Worm (Caenorhabditis elegans) whole organism, L2 larva: Measurements from ENCODE around the gene K10G6.9.
A peak's percentile ranks its signal among the peaks of the same experiment; 100 is the strongest.

Source experiments
- C34F6.9 ChIP-seq: fragments of 150-350 bp; optimal IDR thresholded peaks from 2 replicates; lab custom pipeline; 2014; ENCODE audit warnings: missing biosample characterization, missing genetic modification characterization
- F13H6.1 ChIP-seq: sonication (generic microtip); optimal IDR thresholded peaks from 2 replicates; lab custom pipeline; 2016; ENCODE audit warnings: missing genetic modification characterization, missing compliant biosample characterization
- Y55F3AM.14 ChIP-seq: fragments of 200-800 bp; sonication (Bioruptor generic); optimal IDR thresholded peaks from 2 replicates; lab custom pipeline; 2018; ENCODE audit warnings: mild to moderate bottlenecking, missing genetic modification characterization, missing compliant biosample characterization
- alr-1 ChIP-seq: fragments of 150-350 bp; optimal IDR thresholded peaks from 2 replicates; lab custom pipeline; 2014; ENCODE audit warnings: missing biosample characterization, missing genetic modification characterization
- aly-2 ChIP-seq: fragments of 150-350 bp; optimal IDR thresholded peaks from 2 replicates; lab custom pipeline; 2014; ENCODE audit warnings: missing biosample characterization, missing genetic modification characterization
- ama-1 ChIP-seq: fragments of 150-350 bp; optimal IDR thresholded peaks from 2 replicates; lab custom pipeline; 2018; ENCODE audit warnings: inconsistent platforms
- blmp-1 ChIP-seq: sonication (generic microtip); optimal IDR thresholded peaks from 2 replicates; lab custom pipeline; 2017; ENCODE audit warnings: missing genetic modification characterization, mild to moderate bottlenecking, missing compliant biosample characterization, antibody characterized with exemption, moderate library complexity; ENCODE audit not compliant: insufficient read depth
- ceh-82 ChIP-seq: fragments of 150-350 bp; optimal IDR thresholded peaks from 2 replicates; lab custom pipeline; 2014; ENCODE audit warnings: missing biosample characterization, missing genetic modification characterization
- crh-2 ChIP-seq: sonication (generic microtip); optimal IDR thresholded peaks from 2 replicates; lab custom pipeline; 2017; ENCODE audit warnings: missing biosample characterization, missing genetic modification characterization
- dmd-4 ChIP-seq: sonication (generic microtip); optimal IDR thresholded peaks from 2 replicates; lab custom pipeline; 2017; ENCODE audit warnings: missing biosample characterization, missing genetic modification characterization
- egl-27 ChIP-seq: sonication (generic microtip); optimal IDR thresholded peaks from 3 replicates; lab custom pipeline; 2017; ENCODE audit warnings: missing biosample characterization, missing genetic modification reagents, missing genetic modification characterization
- elt-1 ChIP-seq: fragments of 150-350 bp; optimal IDR thresholded peaks from 2 replicates; lab custom pipeline; 2014; ENCODE audit warnings: missing biosample characterization, missing genetic modification characterization
- elt-3 ChIP-seq: sonication (generic microtip); optimal IDR thresholded peaks from 2 replicates; lab custom pipeline; 2017; ENCODE audit warnings: missing biosample characterization, missing genetic modification characterization
- fos-1 ChIP-seq: fragments of 150-350 bp; optimal IDR thresholded peaks from 2 replicates; lab custom pipeline; 2014; ENCODE audit warnings: missing biosample characterization, missing genetic modification characterization
- gmeb-1 ChIP-seq: fragments of 150-350 bp; optimal IDR thresholded peaks from 2 replicates; lab custom pipeline; 2014; ENCODE audit warnings: missing biosample characterization, missing genetic modification characterization
- lin-11 ChIP-seq: fragments of 150-350 bp; sonication (generic microtip); optimal IDR thresholded peaks from 2 replicates; lab custom pipeline; 2014; ENCODE audit warnings: missing biosample characterization, missing genetic modification characterization, inconsistent platforms, mixed read lengths
- lsy-2 ChIP-seq, 2 experiments: fragments of 150-350 bp in 1 of 2; sonication (generic microtip) in 1 of 2; optimal IDR thresholded peaks; 2 replicates each; lab custom pipeline; 2014 to 2017; ENCODE audit warnings: missing biosample characterization in 2 of 2, missing genetic modification characterization in 2 of 2
- mbf-1 ChIP-seq: sonication (generic microtip); optimal IDR thresholded peaks from 2 replicates; lab custom pipeline; 2017; ENCODE audit warnings: missing biosample characterization, missing genetic modification characterization
- mdl-1 ChIP-seq, 2 experiments: fragments of 150-350 bp in 1 of 2; sonication (generic microtip) in 1 of 2; optimal IDR thresholded peaks; 2 replicates each; lab custom pipeline; 2017; ENCODE audit warnings: missing biosample characterization in 2 of 2, missing genetic modification characterization in 2 of 2
- nhr-10 ChIP-seq: sonication (generic microtip); optimal IDR thresholded peaks from 2 replicates; lab custom pipeline; 2017; ENCODE audit warnings: missing biosample characterization, missing genetic modification characterization
- nhr-11 ChIP-seq: fragments of 150-350 bp; optimal IDR thresholded peaks from 2 replicates; lab custom pipeline; 2014; ENCODE audit warnings: missing biosample characterization, missing genetic modification characterization
- nhr-129 ChIP-seq: fragments of 150-350 bp; optimal IDR thresholded peaks from 2 replicates; lab custom pipeline; 2014; ENCODE audit warnings: missing biosample characterization, missing genetic modification characterization
- nhr-21 ChIP-seq: fragments of 150-350 bp; optimal IDR thresholded peaks from 2 replicates; lab custom pipeline; 2014; ENCODE audit warnings: missing biosample characterization, missing genetic modification characterization
- nhr-23 ChIP-seq: fragments of 150-350 bp; optimal IDR thresholded peaks from 2 replicates; lab custom pipeline; 2014; ENCODE audit warnings: missing biosample characterization, missing genetic modification reagents, missing genetic modification characterization
- nhr-237 ChIP-seq: fragments of 150-350 bp; optimal IDR thresholded peaks from 2 replicates; lab custom pipeline; 2014; ENCODE audit warnings: missing biosample characterization, missing genetic modification characterization
- nhr-25 ChIP-seq: fragments of 150-350 bp; sonication (generic microtip); optimal IDR thresholded peaks from 3 replicates; lab custom pipeline; 2014; ENCODE audit warnings: missing biosample characterization, missing genetic modification characterization
- nhr-6 ChIP-seq: fragments of 150-350 bp; optimal IDR thresholded peaks from 2 replicates; lab custom pipeline; 2014; ENCODE audit warnings: missing biosample characterization, missing genetic modification characterization
- peb-1 ChIP-seq: fragments of 150-350 bp; optimal IDR thresholded peaks from 2 replicates; lab custom pipeline; 2014; ENCODE audit warnings: missing biosample characterization, missing genetic modification characterization
- sem-4 ChIP-seq: fragments of 150-350 bp; optimal IDR thresholded peaks from 2 replicates; lab custom pipeline; 2014; ENCODE audit warnings: missing biosample characterization, missing genetic modification reagents, missing genetic modification characterization
- sma-3 ChIP-seq: sonication (generic microtip); optimal IDR thresholded peaks from 2 replicates; lab custom pipeline; 2016; ENCODE audit warnings: missing genetic modification reagents, missing genetic modification characterization, missing compliant biosample characterization
- sma-9 ChIP-seq, 2 experiments: fragments of 150-350 bp in 1 of 2; sonication (generic microtip) in 1 of 2; optimal IDR thresholded peaks; 2 replicates each; lab custom pipeline; 2014 to 2016; ENCODE audit warnings: missing genetic modification characterization in 2 of 2, mild to moderate bottlenecking in 1 of 2, missing biosample characterization in 1 of 2, missing compliant biosample characterization in 1 of 2, missing genetic modification reagents in 1 of 2, moderate library complexity in 1 of 2
- snpc-4 ChIP-seq: fragments of 150-350 bp; optimal IDR thresholded peaks from 2 replicates; lab custom pipeline; 2014; ENCODE audit warnings: missing biosample characterization, missing genetic modification characterization
- unc-39 ChIP-seq: fragments of 150-350 bp; optimal IDR thresholded peaks from 2 replicates; lab custom pipeline; 2014; ENCODE audit warnings: missing biosample characterization, missing genetic modification characterization
- unc-55 ChIP-seq: fragments of 150-350 bp; sonication (generic microtip); optimal IDR thresholded peaks from 3 replicates; lab custom pipeline; 2014; ENCODE audit warnings: missing biosample characterization, missing genetic modification reagents, missing genetic modification characterization
- unc-62 ChIP-seq: fragments of 150-350 bp; optimal IDR thresholded peaks from 2 replicates; lab custom pipeline; 2014; ENCODE audit warnings: missing biosample characterization, missing genetic modification reagents, missing genetic modification characterization
- zag-1 ChIP-seq: fragments of 150-350 bp; optimal IDR thresholded peaks from 2 replicates; lab custom pipeline; 2014; ENCODE audit warnings: missing biosample characterization, missing genetic modification characterization
- ztf-1 ChIP-seq: fragments of 200-800 bp; sonication (Bioruptor generic); conservative IDR thresholded peaks from 2 replicates; pipeline ENCODE4 v1.3.6; 2022; ENCODE audit warnings: missing genetic modification characterization, missing compliant biosample characterization
- ztf-11 ChIP-seq: sonication (generic microtip); optimal IDR thresholded peaks from 2 replicates; lab custom pipeline; 2017; ENCODE audit warnings: missing biosample characterization, missing genetic modification characterization
- ztf-4 ChIP-seq: fragments of 150-350 bp; optimal IDR thresholded peaks from 2 replicates; lab custom pipeline; 2014; ENCODE audit warnings: missing biosample characterization, missing genetic modification characterization

Gene K10G6.9

ce11 chrII:3950077-3950476, 22.0 kb upstream of the K10G6.9 start, which contains the start of gene sea-2:
sea-2 (plus strand) TSS chrII:3950377.
- TF ChIP-seq unc-55 (GFP tag; lab: Kevin White, UChicago) (no peak), elt-3 (tag; lab: Kevin White, UChicago) (no peak), Y55F3AM.14 (GFP tag; lab: Kevin White, UChicago) (no peak)
- TF ChIP-seq, all 48 proteins: peak for 0

- TF ChIP-seq zag-1 (tag; lab: Kevin White, UChicago) (no peak), Y55F3AM.14 (GFP tag; lab: Kevin White, UChicago) (no peak), alr-1 (tag; lab: Kevin White, UChicago) (no peak), fos-1 (peak; percentile 24), C34F6.9 (tag; lab: Kevin White, UChicago) (peak; percentile 6), nhr-25 (tag; lab: Kevin White, UChicago) (peak; percentile 82), ztf-4 (tag; lab: Kevin White, UChicago) (no peak), crh-2 (tag; lab: Kevin White, UChicago) (peak; percentile 12), dmd-4 (tag; lab: Kevin White, UChicago) (no peak), nhr-6 (no peak), nhr-23 (tag; lab: Kevin White, UChicago) (no peak), lin-11 (tag; lab: Kevin White, UChicago) (no peak), aly-2 (no peak), nhr-129 (tag; lab: Kevin White, UChicago) (peak; percentile 9), mdl-1 (tag; optimal IDR thresholded peaks at IDR 0.05; lab: Kevin White, UChicago) (no peak), ama-1 (lab: Kevin White, UChicago) (no peak), mbf-1 (tag; lab: Kevin White, UChicago) (no peak), elt-3 (tag; lab: Kevin White, UChicago) (no peak), nhr-237 (tag; lab: Kevin White, UChicago) (no peak), nhr-21 (tag; lab: Kevin White, UChicago) (no peak), snpc-4 (tag; lab: Kevin White, UChicago) (no peak), sem-4 (peak; percentile 3), ceh-82 (no peak), ztf-11 (tag; lab: Kevin White, UChicago) (no peak), egl-27 (tag; lab: Kevin White, UChicago) (no peak), ztf-1 (no peak), F13H6.1 (tag; lab: Kevin White, UChicago) (peak; percentile 47), blmp-1 (tag; lab: Kevin White, UChicago) (peak; percentile 60), gmeb-1 (tag; lab: Kevin White, UChicago) (peak; percentile 17), nhr-10 (tag; lab: Kevin White, UChicago) (no peak), elt-1 (no peak), sma-3 (GFP tag; lab: Kevin White, UChicago) (peak; percentile 14), unc-62 (GFP tag; lab: Kevin White, UChicago) (no peak), unc-39 (tag; lab: Kevin White, UChicago) (no peak), lsy-2 (tag; optimal IDR thresholded peaks at IDR 0.05; lab: Kevin White, UChicago) (peak in 1 of 2 experiments; percentile 12), sma-9 (GFP tag; optimal IDR thresholded peaks at IDR 0.05; lab: Kevin White, UChicago) (peak; percentile 69), sma-9 (tag; optimal IDR thresholded peaks at IDR 0.05; lab: Kevin White, UChicago) (no peak)
Observed at ce11 chrII:3951354-3951753, 20.7 kb upstream of the K10G6.9 start.

ce11 chrII:3952368-3952767, 19.7 kb upstream of the K10G6.9 start:
- TF ChIP-seq aly-2, result no peak
- peak; percentile 8 for TF ChIP-seq nhr-129 (tag; lab: Kevin White, UChicago)

DNA sequence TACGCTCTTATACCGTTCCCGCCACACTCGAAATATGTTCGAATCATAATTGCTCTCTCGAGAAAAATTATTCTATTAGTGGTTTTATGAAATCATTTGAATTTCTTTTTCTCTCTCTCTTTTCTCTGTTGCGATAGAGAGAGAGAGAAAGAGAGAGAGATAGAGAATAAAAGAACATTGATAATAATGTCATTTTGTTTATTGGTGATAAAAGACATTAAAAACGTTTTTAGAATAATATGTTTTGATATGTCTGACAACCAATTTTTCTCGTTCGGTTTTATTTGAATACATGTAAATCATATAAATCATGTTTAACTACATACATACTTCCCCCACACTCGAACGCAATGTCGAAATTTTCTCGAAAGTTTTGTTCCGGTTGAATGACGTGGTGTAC, 19.1 kb upstream of the K10G6.9 start:
- TF ChIP-seq ztf-4 (tag; lab: Kevin White, UChicago) (no peak), zag-1 (tag; lab: Kevin White, UChicago) (no peak), nhr-23 (tag; lab: Kevin White, UChicago) (no peak), sma-3 (GFP tag; lab: Kevin White, UChicago) (peak; percentile 35), sma-9 (GFP tag; optimal IDR thresholded peaks at IDR 0.05; lab: Kevin White, UChicago) (no peak), sma-9 (tag; optimal IDR thresholded peaks at IDR 0.05; lab: Kevin White, UChicago) (no peak), F13H6.1 (tag; lab: Kevin White, UChicago) (no peak), unc-55 (GFP tag; lab: Kevin White, UChicago) (peak; percentile 32), elt-3 (tag; lab: Kevin White, UChicago) (no peak), lsy-2 (tag; optimal IDR thresholded peaks at IDR 0.05; lab: Kevin White, UChicago) (peak in 1 of 2 experiments; percentile 11), peb-1 (no peak), blmp-1 (tag; lab: Kevin White, UChicago) (no peak), nhr-10 (tag; lab: Kevin White, UChicago) (no peak), crh-2 (tag; lab: Kevin White, UChicago) (peak; percentile 53), nhr-6 (no peak), nhr-129 (tag; lab: Kevin White, UChicago) (no peak), nhr-11 (tag; lab: Kevin White, UChicago) (no peak), fos-1 (peak; percentile 37)
